Worm (Caenorhabditis elegans): Measurements from ENCODE around the gene noah-2.

noah-2 gene

ce11 chrIV:14145594-14145993 is 54.5 kb downstream of the noah-2 start, which contains the start of gene oac-37:
oac-37 (plus strand) TSS chrIV:14145894.
- no peak for TF ChIP-seq mxl-1 (tag; optimal IDR thresholded peaks at IDR 0.05)

Measured in whole organism, young adult.